Worm (Caenorhabditis elegans) whole organism, L4 larva: ENCODE results near the gene F52G3.1.

Experiments
- F10B5.3 ChIP-seq: sonication (generic microtip); optimal IDR thresholded peaks from 2 replicates; lab custom pipeline; 2016; ENCODE audit warnings: mild to moderate bottlenecking, missing genetic modification characterization, missing compliant biosample characterization
- Y48G9A.11 ChIP-seq: fragments of 200-800 bp; sonication (Bioruptor generic); IDR thresholded peaks from 2 replicates; pipeline ENCODE4 v1.3.6; 2022; ENCODE audit warnings: missing genetic modification reagents, missing genetic modification characterization, missing compliant biosample characterization
- ceh-28 ChIP-seq: fragments of 150-350 bp; optimal IDR thresholded peaks from 2 replicates; lab custom pipeline; 2014; ENCODE audit warnings: missing biosample characterization, missing genetic modification reagents, missing genetic modification characterization
- ces-1 ChIP-seq: fragments of 150-350 bp; sonication (generic microtip); optimal IDR thresholded peaks from 4 replicates; lab custom pipeline; 2014; ENCODE audit warnings: missing biosample characterization, missing genetic modification reagents, missing genetic modification characterization
- cey-2 ChIP-seq: sonication (generic microtip); optimal IDR thresholded peaks from 3 replicates; lab custom pipeline; 2017; ENCODE audit warnings: missing genetic modification characterization, mild to moderate bottlenecking, missing compliant biosample characterization, antibody characterized with exemption, borderline replicate concordance; ENCODE audit not compliant: insufficient read depth
- daf-16 ChIP-seq, 3 experiments: sonication (generic microtip); optimal IDR thresholded peaks; 2 replicates each; lab custom pipeline; 2016 to 2017; ENCODE audit warnings: missing genetic modification characterization in 3 of 3, missing genetic modification reagents in 3 of 3, mild to moderate bottlenecking in 2 of 3, missing compliant biosample characterization in 2 of 3, missing biosample characterization in 1 of 3, moderate library complexity in 1 of 3
- daf-8 ChIP-seq: fragments of 200-800 bp; sonication (Bioruptor generic); IDR thresholded peaks from 2 replicates; pipeline ENCODE4 v1.3.6; 2022; ENCODE audit warnings: missing genetic modification characterization, missing compliant biosample characterization
- dmd-6 ChIP-seq: fragments of 200-800 bp; sonication (Bioruptor generic); IDR thresholded peaks from 2 replicates; pipeline ENCODE4 v1.3.6; 2022; ENCODE audit warnings: missing genetic modification reagents, missing genetic modification characterization, missing compliant biosample characterization
- dpl-1 ChIP-seq: fragments of 150-350 bp; optimal IDR thresholded peaks from 2 replicates; lab custom pipeline; 2014; ENCODE audit warnings: missing biosample characterization, missing genetic modification reagents, missing genetic modification characterization
- dve-1 ChIP-seq: sonication (generic microtip); optimal IDR thresholded peaks from 2 replicates; lab custom pipeline; 2017; ENCODE audit warnings: antibody characterized with exemption, mild to moderate bottlenecking, missing genetic modification characterization, missing compliant biosample characterization; ENCODE audit not compliant: insufficient read depth
- hif-1 ChIP-seq, 2 experiments: sonication (generic microtip); optimal IDR thresholded peaks; 2 replicates each; lab custom pipeline; 2016 to 2017; ENCODE audit warnings: missing compliant biosample characterization in 2 of 2, missing genetic modification characterization in 2 of 2, missing genetic modification reagents in 2 of 2, missing genotype in 2 of 2, mild to moderate bottlenecking in 1 of 2
- hlh-11 ChIP-seq: fragments of 200-800 bp; sonication (Bioruptor generic); optimal IDR thresholded peaks from 2 replicates; lab custom pipeline; 2018; ENCODE audit warnings: mild to moderate bottlenecking, missing genetic modification characterization, missing compliant biosample characterization
- hlh-30 ChIP-seq: sonication (generic microtip); optimal IDR thresholded peaks from 2 replicates; lab custom pipeline; 2017; ENCODE audit warnings: antibody characterized with exemption, mild to moderate bottlenecking, missing genetic modification characterization, missing compliant biosample characterization; ENCODE audit not compliant: insufficient read depth
- hmg-1.1 ChIP-seq: fragments of 200-800 bp; sonication (Bioruptor generic); IDR thresholded peaks from 2 replicates; pipeline ENCODE4 v1.3.6; 2022; ENCODE audit warnings: missing genetic modification reagents, missing genetic modification characterization, missing compliant biosample characterization
- lin-15B ChIP-seq: fragments of 150-350 bp; sonication (generic microtip); optimal IDR thresholded peaks from 3 replicates; lab custom pipeline; 2014; ENCODE audit warnings: missing biosample characterization, missing genetic modification characterization
- madf-5 ChIP-seq, 2 experiments: fragments of 200-800 bp; sonication (Bioruptor generic); IDR thresholded peaks; 2 replicates each; pipeline ENCODE4 v1.3.6; 2022; ENCODE audit warnings: missing compliant biosample characterization in 2 of 2, missing genetic modification characterization in 2 of 2
- mep-1 ChIP-seq: fragments of 150-350 bp; sonication (generic microtip); optimal IDR thresholded peaks from 3 replicates; lab custom pipeline; 2014; ENCODE audit warnings: missing biosample characterization, missing genetic modification characterization
- mxl-3 ChIP-seq: fragments of 200-800 bp; sonication (Bioruptor generic); optimal IDR thresholded peaks from 2 replicates; lab custom pipeline; 2018; ENCODE audit warnings: mild to moderate bottlenecking, missing genetic modification characterization, missing compliant biosample characterization
- nhr-102 ChIP-seq: sonication (generic microtip); optimal IDR thresholded peaks from 2 replicates; lab custom pipeline; 2016; ENCODE audit warnings: mild to moderate bottlenecking, missing genetic modification characterization, moderate library complexity, missing compliant biosample characterization
- nhr-28 ChIP-seq: fragments of 150-350 bp; optimal IDR thresholded peaks from 2 replicates; lab custom pipeline; 2014; ENCODE audit warnings: missing biosample characterization, missing genetic modification characterization
- nhr-6 ChIP-seq: fragments of 150-350 bp; optimal IDR thresholded peaks from 2 replicates; lab custom pipeline; 2014; ENCODE audit warnings: missing biosample characterization, missing genetic modification characterization
- nhr-77 ChIP-seq: fragments of 150-350 bp; optimal IDR thresholded peaks from 2 replicates; lab custom pipeline; 2014; ENCODE audit warnings: missing biosample characterization, missing genetic modification characterization
- php-3 ChIP-seq: fragments of 200-800 bp; sonication (Bioruptor generic); IDR thresholded peaks from 2 replicates; pipeline ENCODE4 v1.3.6; 2022; ENCODE audit warnings: missing genetic modification reagents, missing genetic modification characterization, missing compliant biosample characterization
- pqm-1 ChIP-seq: sonication (generic microtip); optimal IDR thresholded peaks from 2 replicates; lab custom pipeline; 2017; ENCODE audit warnings: missing biosample characterization, missing genetic modification characterization
- tra-1 ChIP-seq: fragments of 200-800 bp; sonication (Bioruptor generic); IDR thresholded peaks from 2 replicates; pipeline ENCODE4 v1.3.6; 2022; ENCODE audit warnings: missing genetic modification reagents, missing genetic modification characterization, missing compliant biosample characterization
- unc-62 ChIP-seq, 3 experiments: fragments of 150-350 bp in 1 of 3; sonication (generic microtip); optimal IDR thresholded peaks in 2 of 3; peaks in 1 of 3; 1 replicate in 1 of 3; 2 replicates in 2 of 3; lab custom pipeline; 2014 to 2017; ENCODE audit warnings: missing biosample characterization in 3 of 3, missing genetic modification characterization in 3 of 3, missing genetic modification reagents in 3 of 3, missing genotype in 1 of 3
- zfp-3 ChIP-seq: fragments of 200-800 bp; sonication (Bioruptor generic); conservative IDR thresholded peaks from 2 replicates; pipeline ENCODE4 v1.3.6; 2022; ENCODE audit warnings: missing genetic modification reagents, missing genetic modification characterization, missing compliant biosample characterization

The F52G3.1 gene

DNA sequence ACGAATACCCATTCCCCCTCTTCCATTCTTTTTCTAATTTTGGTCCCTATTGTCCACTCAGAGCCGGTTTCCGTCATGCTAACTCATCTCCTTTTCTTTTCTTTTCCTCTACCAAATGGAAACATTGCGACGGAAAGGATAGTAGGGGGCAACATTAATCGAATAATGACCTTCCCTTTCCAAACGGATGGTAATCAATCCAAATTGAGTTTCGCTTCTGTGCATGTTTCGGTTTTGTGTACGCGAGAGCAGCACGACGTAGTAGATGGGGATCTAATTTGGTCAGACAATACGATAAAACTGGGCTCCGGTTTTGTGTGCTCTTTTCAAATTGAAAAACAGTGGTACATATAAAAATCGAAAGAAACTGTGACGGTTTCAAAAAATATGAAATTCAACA is 27.8 kb downstream of the F52G3.1 start:
- TF ChIP-seq nhr-77 = no peak
- peak; percentile 47 for TF ChIP-seq ces-1 (GFP tag; lab: Kevin White, UChicago)
- peak; percentile 21 for TF ChIP-seq mep-1 (tag; lab: Kevin White, UChicago)

- TF ChIP-seq lin-15B (tag; lab: Kevin White, UChicago) (no peak), dpl-1 (GFP tag; lab: Kevin White, UChicago) (no peak), nhr-102 (tag; lab: Kevin White, UChicago) (no peak), F10B5.3 (tag; lab: Kevin White, UChicago) (no peak)
- TF ChIP-seq, all 104 proteins: peak for 0
Measured at ce11 chrX:16993524-16993923, 29.9 kb downstream of the F52G3.1 start.

DNA sequence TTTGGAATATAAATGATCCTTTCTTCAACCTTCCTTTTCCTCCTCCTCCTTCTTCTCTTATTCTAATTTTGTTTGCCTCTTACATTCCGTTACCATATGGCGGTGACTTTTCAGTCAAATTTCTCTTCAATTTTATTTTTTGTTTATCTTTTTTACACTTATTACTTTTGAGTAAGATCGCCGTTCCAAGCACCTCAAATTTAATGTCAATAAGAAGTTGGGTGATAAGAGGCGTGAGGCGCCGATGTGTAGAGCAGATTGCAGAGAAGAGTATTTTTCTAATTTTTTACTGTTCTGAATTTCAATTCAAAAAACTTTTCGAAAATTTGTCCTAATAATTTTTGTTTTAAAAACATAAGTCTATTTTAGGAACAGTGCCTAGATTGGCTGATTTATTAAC is 30.7 kb downstream of the F52G3.1 start:
- TF ChIP-seq pqm-1 (tag; lab: Kevin White, UChicago) = peak; percentile 17
- TF ChIP-seq cey-2 (tag; lab: Kevin White, UChicago) = no peak
- TF ChIP-seq daf-16 (GFP tag; optimal IDR thresholded peaks at IDR 0.05; lab: Kevin White, UChicago) = no peak
- peak; percentile 87 for TF ChIP-seq daf-16 (tag; optimal IDR thresholded peaks at IDR 0.05; lab: Kevin White, UChicago)

DNA sequence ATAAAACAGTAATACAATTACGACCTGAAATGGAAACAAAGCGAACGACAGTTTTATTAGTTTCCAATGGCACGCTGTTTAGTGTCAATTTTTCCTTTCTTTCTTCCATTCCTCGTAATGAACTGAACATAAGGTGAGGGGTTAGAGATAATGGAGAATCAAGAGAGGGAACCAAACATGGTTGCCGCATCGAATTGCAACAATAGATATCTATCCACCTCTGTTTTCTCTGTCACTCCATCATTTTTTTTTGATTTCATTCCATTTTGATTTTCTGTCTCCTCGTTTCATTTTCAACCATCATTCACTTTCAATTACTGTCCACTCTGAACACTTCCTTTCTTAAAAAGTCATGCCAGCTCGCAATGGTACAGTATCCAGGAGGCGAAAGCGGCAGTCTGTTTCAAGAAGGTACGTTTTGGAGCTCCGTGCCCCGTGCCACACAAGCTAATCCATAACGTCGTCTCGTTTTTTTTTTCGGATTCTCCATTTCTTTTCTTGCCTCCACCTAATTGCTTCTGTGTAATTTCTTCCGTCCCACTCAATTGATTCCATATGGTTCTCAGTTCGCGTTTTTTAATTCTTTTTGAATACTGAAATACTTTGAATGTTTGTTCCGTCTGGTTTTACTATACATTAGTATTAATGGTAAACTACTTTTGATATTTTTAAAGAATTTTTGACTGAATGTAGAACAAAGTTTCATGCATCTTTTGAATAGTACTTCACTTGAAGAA is 31.6 kb downstream of the F52G3.1 start:
- TF ChIP-seq unc-62 (GFP tag; optimal IDR thresholded peaks at IDR 0.05 in 1 of 2; lab: Kevin White, UChicago) = peak in 1 of 2 experiments; percentile 81
- TF ChIP-seq unc-62 (tag; optimal IDR thresholded peaks at IDR 0.05; lab: Kevin White, UChicago) = no peak
- TF ChIP-seq daf-8 = no peak
- TF ChIP-seq dmd-6 = 0 out of 2 replicates have a peak, but pooled peaks have one; percentile 19
- TF ChIP-seq hmg-1.1 (GFP tag; lab: Robert Waterston, UW) = 0 out of 2 replicates have a peak, but pooled peaks have one; percentile 16
- TF ChIP-seq mxl-3 (GFP tag; lab: Kevin White, UChicago) = peak; percentile 34
- TF ChIP-seq, all 104 proteins: peak for 4

DNA sequence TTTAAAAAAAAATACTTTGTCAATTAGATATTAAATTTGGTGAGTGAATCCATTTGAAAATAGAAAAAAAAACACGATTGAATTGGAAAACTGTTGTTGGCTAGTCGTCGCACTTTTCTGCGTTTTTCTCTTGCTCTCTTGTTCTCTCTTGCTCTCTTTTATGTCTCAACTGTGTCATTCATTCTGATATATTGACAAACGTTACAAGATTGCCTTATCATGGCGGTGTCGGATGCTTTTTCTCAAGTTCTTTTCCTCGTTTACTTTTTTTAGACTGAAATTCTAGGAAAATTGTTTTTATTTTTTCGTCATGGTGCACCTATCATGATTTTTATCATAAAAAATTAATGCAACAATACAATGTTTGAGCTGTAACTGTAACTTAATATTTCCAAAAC is 32.2 kb downstream of the F52G3.1 start:
- TF ChIP-seq dve-1 (tag; lab: Kevin White, UChicago) = peak; percentile 40
- no peak for TF ChIP-seq daf-16 (GFP tag; optimal IDR thresholded peaks at IDR 0.05; lab: Kevin White, UChicago)
- peak; percentile 88 for TF ChIP-seq daf-16 (tag; optimal IDR thresholded peaks at IDR 0.05; lab: Kevin White, UChicago)
- TF ChIP-seq dpl-1 (GFP tag; lab: Kevin White, UChicago) = no peak
- TF ChIP-seq nhr-6 (tag; lab: Kevin White, UChicago) = peak; percentile 49
- TF ChIP-seq zfp-3 (GFP tag; lab: Robert Waterston, UW) = no peak
- TF ChIP-seq mep-1 (tag; lab: Kevin White, UChicago) = peak; percentile 7
- TF ChIP-seq hif-1 (tag; optimal IDR thresholded peaks at IDR 0.05; lab: Kevin White, UChicago) = no peak
- TF ChIP-seq nhr-28 (tag; lab: Kevin White, UChicago) = peak; percentile 34
- TF ChIP-seq hlh-11 (tag; lab: Kevin White, UChicago) = peak; percentile 58
- peak; percentile 72 for TF ChIP-seq dmd-6
- TF ChIP-seq tra-1 (GFP tag; lab: Robert Waterston, UW) = 0 out of 2 replicates have a peak, but pooled peaks have one; percentile 11
- peak; percentile 39; the same call in 1 of the 2 replicates for TF ChIP-seq php-3 (GFP tag; lab: Robert Waterston, UW)
- peak; percentile 55 for TF ChIP-seq pqm-1 (tag; lab: Kevin White, UChicago)

ce11 chrX:16998003-16998402 is 34.3 kb downstream of the F52G3.1 start:
- TF ChIP-seq unc-62 (GFP tag; optimal IDR thresholded peaks at IDR 0.05 in 1 of 2; lab: Kevin White, UChicago) (peak in 1 of 2 experiments; percentile 83), unc-62 (tag; optimal IDR thresholded peaks at IDR 0.05; lab: Kevin White, UChicago) (no peak), nhr-28 (tag; lab: Kevin White, UChicago) (peak; percentile 11), Y48G9A.11 (GFP tag; lab: Robert Waterston, UW) (no peak), ceh-28 (tag; lab: Kevin White, UChicago) (no peak), hlh-30 (tag; lab: Kevin White, UChicago) (peak; percentile 46), madf-5 (GFP tag; IDR thresholded peaks at IDR 0.05; lab: Robert Waterston, UW) (no peak), mep-1 (tag; lab: Kevin White, UChicago) (peak; percentile 4)
